Fruit fly (Drosophila melanogaster) whole organism, embryonic: ENCODE data around the gene CG33090.

ENCODE experiments used
- Abd-B ChIP-seq: fragments of 200-800 bp; sonication (Bioruptor generic); optimal IDR thresholded peaks from 2 replicates; lab custom pipeline; 2018; ENCODE audit warnings: missing biosample characterization, mild to moderate bottlenecking, missing genetic modification characterization, moderate library complexity
- Ada2b ChIP-seq: fragments of 200-800 bp; sonication (Bioruptor generic); IDR thresholded peaks from 2 replicates; pipeline ENCODE4 v1.3.6; 2022; ENCODE audit warnings: missing biosample characterization, missing genetic modification characterization
- BEAF-32 ChIP-seq: fragments of 200-800 bp; sonication (Bioruptor generic); optimal IDR thresholded peaks from 3 replicates; lab custom pipeline; 2017; ENCODE audit warnings: missing biosample characterization, missing genetic modification characterization, mild to moderate bottlenecking, moderate library complexity, missing genetic modification reagents
- CG10147 ChIP-seq: fragments of 200-800 bp; sonication (Bioruptor generic); optimal IDR thresholded peaks from 2 replicates; lab custom pipeline; 2019; ENCODE audit warnings: missing biosample characterization, mild to moderate bottlenecking, missing genetic modification characterization, moderate library complexity
- CG11456 ChIP-seq: fragments of 200-800 bp; sonication (Bioruptor generic); IDR thresholded peaks from 3 replicates; pipeline ENCODE4 v1.3.6; 2022; ENCODE audit warnings: missing biosample characterization, missing genetic modification characterization
- CG11504 ChIP-seq: fragments of 200-800 bp; sonication (Bioruptor generic); optimal IDR thresholded peaks from 3 replicates; lab custom pipeline; 2019; ENCODE audit warnings: missing biosample characterization, mild to moderate bottlenecking, missing genetic modification characterization, moderate library complexity
- CG12219 ChIP-seq: fragments of 200-800 bp; sonication (Bioruptor generic); optimal IDR thresholded peaks from 3 replicates; lab custom pipeline; 2018; ENCODE audit warnings: missing biosample characterization, mild to moderate bottlenecking, missing genetic modification characterization
- CG12744 ChIP-seq: fragments of 200-800 bp; sonication (Bioruptor generic); optimal IDR thresholded peaks from 2 replicates; lab custom pipeline; 2016; ENCODE audit warnings: missing biosample characterization, missing genetic modification characterization
- CG13287 ChIP-seq: fragments of 200-800 bp; sonication (Bioruptor generic); IDR thresholded peaks from 2 replicates; pipeline ENCODE4 v1.3.6; 2022; ENCODE audit warnings: missing biosample characterization, missing genetic modification characterization; ENCODE audit not compliant: partially characterized antibody
- CG15073 ChIP-seq: fragments of 200-800 bp; sonication (Bioruptor generic); optimal IDR thresholded peaks from 2 replicates; lab custom pipeline; 2016; ENCODE audit warnings: missing biosample characterization, missing genetic modification characterization
- CG16779 ChIP-seq: fragments of 200-800 bp; sonication (Bioruptor generic); IDR thresholded peaks from 2 replicates; pipeline ENCODE4 v1.3.6; 2022; ENCODE audit warnings: missing biosample characterization, missing genetic modification characterization
- CG16863 ChIP-seq: fragments of 200-800 bp; sonication (Bioruptor generic); optimal IDR thresholded peaks from 3 replicates; lab custom pipeline; 2016; ENCODE audit warnings: missing biosample characterization, missing genetic modification characterization
- CG17361 ChIP-seq: fragments of 200-800 bp; sonication (Bioruptor generic); IDR thresholded peaks from 3 replicates; pipeline ENCODE4 v1.3.6; 2022; ENCODE audit warnings: missing biosample characterization, missing genetic modification characterization
- CG1792 ChIP-seq: fragments of 200-800 bp; sonication (Bioruptor generic); optimal IDR thresholded peaks from 2 replicates; lab custom pipeline; 2016; ENCODE audit warnings: missing biosample characterization, missing genetic modification characterization
- CG1832 ChIP-seq: fragments of 200-800 bp; sonication (Bioruptor generic); optimal IDR thresholded peaks from 2 replicates; lab custom pipeline; 2017; ENCODE audit warnings: missing biosample characterization, mild to moderate bottlenecking, missing genetic modification characterization, inconsistent platforms
- CG2129 ChIP-seq: fragments of 200-800 bp; sonication (Bioruptor generic); IDR thresholded peaks from 2 replicates; pipeline ENCODE4 v1.3.6; 2022; ENCODE audit warnings: missing biosample characterization, missing genetic modification characterization; ENCODE audit not compliant: partially characterized antibody
- CG2889 ChIP-seq: fragments of 200-800 bp; sonication (Bioruptor generic); IDR thresholded peaks from 3 replicates; pipeline ENCODE4 v1.3.6; 2022; ENCODE audit warnings: missing biosample characterization, missing genetic modification characterization
- CG7745 ChIP-seq: fragments of 200-800 bp; sonication (Bioruptor generic); optimal IDR thresholded peaks from 2 replicates; lab custom pipeline; 2018; ENCODE audit warnings: missing biosample characterization, mild to moderate bottlenecking, missing genetic modification characterization, moderate library complexity
- CG8388 ChIP-seq: fragments of 200-800 bp; sonication (Bioruptor generic); optimal IDR thresholded peaks from 2 replicates; lab custom pipeline; 2019; ENCODE audit warnings: missing biosample characterization, mild to moderate bottlenecking, missing genetic modification characterization, moderate library complexity
- CTCF ChIP-seq: fragments of 200-800 bp; sonication (Bioruptor generic); optimal IDR thresholded peaks from 2 replicates; lab custom pipeline; 2017; ENCODE audit warnings: missing biosample characterization, mild to moderate bottlenecking, missing genetic modification characterization, moderate library complexity
- Fer3 ChIP-seq: fragments of 200-800 bp; sonication (Bioruptor generic); optimal IDR thresholded peaks from 2 replicates; lab custom pipeline; 2018; ENCODE audit warnings: missing biosample characterization, mild to moderate bottlenecking, missing genetic modification characterization, moderate library complexity
- HHEX ChIP-seq: fragments of 200-800 bp; sonication (Bioruptor generic); optimal IDR thresholded peaks from 3 replicates; lab custom pipeline; 2017; ENCODE audit warnings: missing biosample characterization, mild to moderate bottlenecking, missing genetic modification characterization, missing genetic modification reagents
- HLH4C ChIP-seq: fragments of 200-800 bp; sonication (Bioruptor generic); IDR thresholded peaks from 3 replicates; pipeline ENCODE4 v1.3.6; 2022; ENCODE audit warnings: missing biosample characterization, missing genetic modification characterization; ENCODE audit not compliant: partially characterized antibody
- Hey ChIP-seq: fragments of 200-800 bp; sonication (Bioruptor generic); optimal IDR thresholded peaks from 3 replicates; lab custom pipeline; 2018; ENCODE audit warnings: missing biosample characterization, mild to moderate bottlenecking, missing genetic modification characterization
- MESR4 ChIP-seq: fragments of 200-800 bp; sonication (Bioruptor generic); optimal IDR thresholded peaks from 2 replicates; lab custom pipeline; 2018; ENCODE audit warnings: missing biosample characterization, mild to moderate bottlenecking, missing genetic modification characterization, moderate library complexity
- Mes4 ChIP-seq: fragments of 200-800 bp; sonication (Bioruptor generic); optimal IDR thresholded peaks from 2 replicates; lab custom pipeline; 2016; ENCODE audit warnings: missing biosample characterization, missing genetic modification characterization
- NC2β ChIP-seq: fragments of 200-800 bp; sonication (Bioruptor generic); optimal IDR thresholded peaks from 2 replicates; lab custom pipeline; 2016; ENCODE audit warnings: missing biosample characterization, missing genetic modification characterization
- Nf-YB ChIP-seq: fragments of 200-800 bp; sonication (Bioruptor generic); optimal IDR thresholded peaks from 3 replicates; lab custom pipeline; 2019; ENCODE audit warnings: missing biosample characterization, mild to moderate bottlenecking, missing genetic modification characterization, moderate library complexity
- PHDP ChIP-seq: fragments of 200-800 bp; sonication (Bioruptor generic); optimal IDR thresholded peaks from 3 replicates; lab custom pipeline; 2018; ENCODE audit warnings: missing biosample characterization, mild to moderate bottlenecking, missing genetic modification characterization, moderate library complexity
- Ravus ChIP-seq: fragments of 200-800 bp; sonication (Bioruptor generic); IDR thresholded peaks from 2 replicates; pipeline ENCODE4 v1.3.6; 2022; ENCODE audit warnings: missing biosample characterization, missing genetic modification characterization
- Spps ChIP-seq: fragments of 200-800 bp; sonication (Bioruptor generic); optimal IDR thresholded peaks from 2 replicates; lab custom pipeline; 2018; ENCODE audit warnings: missing biosample characterization, mild to moderate bottlenecking, missing genetic modification characterization
- Stat92E ChIP-seq, 3 experiments: fragments of >200 bp in 2 of 3; fragments of 200-800 bp in 1 of 3; sonication (Bioruptor generic) in 1 of 3; optimal IDR thresholded peaks; 2 replicates each; lab custom pipeline; 2017 to 2019; ENCODE audit warnings: missing biosample characterization in 3 of 3, missing genetic modification characterization in 3 of 3, mild to moderate bottlenecking in 1 of 3, moderate library complexity in 1 of 3
- chm ChIP-seq: fragments of 200-800 bp; sonication (Bioruptor generic); IDR thresholded peaks from 2 replicates; pipeline ENCODE4 v1.3.6; 2022; ENCODE audit warnings: missing biosample characterization, missing genetic modification characterization
- crp ChIP-seq, 2 experiments: fragments of 200-800 bp; sonication (Bioruptor generic); optimal IDR thresholded peaks; 2 replicates in 1 of 2; 3 replicates in 1 of 2; lab custom pipeline; 2017; ENCODE audit warnings: missing biosample characterization in 2 of 2, missing genetic modification characterization in 2 of 2, mild to moderate bottlenecking in 1 of 2, moderate library complexity in 1 of 2
- eve ChIP-seq, 2 experiments: fragments of >200 bp; optimal IDR thresholded peaks; 2 replicates each; lab custom pipeline; 2017; ENCODE audit warnings: missing biosample characterization in 2 of 2, missing genetic modification characterization in 2 of 2
- fd64A ChIP-seq: fragments of 200-800 bp; sonication (Bioruptor generic); optimal IDR thresholded peaks from 3 replicates; lab custom pipeline; 2018; ENCODE audit warnings: missing biosample characterization, mild to moderate bottlenecking, missing genetic modification characterization
- ftz-f1 ChIP-seq: fragments of 200-800 bp; sonication (Bioruptor generic); optimal IDR thresholded peaks from 2 replicates; lab custom pipeline; 2016; ENCODE audit warnings: missing biosample characterization, missing genetic modification characterization
- gsb ChIP-seq: fragments of 200-800 bp; sonication (Bioruptor generic); IDR thresholded peaks from 2 replicates; pipeline ENCODE4 v1.3.6; 2022; ENCODE audit warnings: missing biosample characterization, missing genetic modification characterization
- her ChIP-seq: fragments of 200-800 bp; sonication (Bioruptor generic); optimal IDR thresholded peaks from 2 replicates; lab custom pipeline; 2016; ENCODE audit warnings: missing biosample characterization, missing genetic modification characterization
- kay ChIP-seq: fragments of 200-800 bp; sonication (Bioruptor generic); optimal IDR thresholded peaks from 2 replicates; lab custom pipeline; 2016; ENCODE audit warnings: missing biosample characterization, missing genetic modification characterization
- pita ChIP-seq: fragments of 200-800 bp; sonication (Bioruptor generic); optimal IDR thresholded peaks from 2 replicates; lab custom pipeline; 2017; ENCODE audit warnings: missing biosample characterization, mild to moderate bottlenecking, missing genetic modification characterization
- ranshi ChIP-seq: fragments of 200-800 bp; sonication (Bioruptor generic); IDR thresholded peaks from 2 replicates; pipeline ENCODE4 v1.3.6; 2022; ENCODE audit warnings: missing biosample characterization, missing genetic modification characterization
- sna ChIP-seq: fragments of 200-800 bp; sonication (Bioruptor generic); IDR thresholded peaks from 2 replicates; pipeline ENCODE4 v1.3.6; 2022; ENCODE audit warnings: missing biosample characterization, missing genetic modification characterization; ENCODE audit not compliant: partially characterized antibody
- so ChIP-seq: fragments of 200-800 bp; sonication (Bioruptor generic); IDR thresholded peaks from 3 replicates; pipeline ENCODE4 v1.3.6; 2022; ENCODE audit warnings: missing biosample characterization, missing genetic modification characterization
- sqz ChIP-seq: fragments of 200-800 bp; sonication (Bioruptor generic); optimal IDR thresholded peaks from 3 replicates; lab custom pipeline; 2018; ENCODE audit warnings: missing biosample characterization, mild to moderate bottlenecking, missing genetic modification characterization
- trh ChIP-seq: fragments of 200-800 bp; sonication (Bioruptor generic); optimal IDR thresholded peaks from 2 replicates; lab custom pipeline; 2016; ENCODE audit warnings: missing biosample characterization, missing genetic modification characterization
- twi ChIP-seq: fragments of 200-800 bp; optimal IDR thresholded peaks from 2 replicates; lab custom pipeline; 2019; ENCODE audit warnings: missing biosample characterization, mild to moderate bottlenecking, missing genetic modification characterization, moderate library complexity
- usp ChIP-seq: fragments of >200 bp; optimal IDR thresholded peaks from 2 replicates; lab custom pipeline; 2017; ENCODE audit warnings: missing biosample characterization, missing genetic modification characterization
- vnd ChIP-seq: fragments of 200-800 bp; sonication (Bioruptor generic); IDR thresholded peaks from 3 replicates; pipeline ENCODE4 v1.3.6; 2022; ENCODE audit warnings: missing biosample characterization, missing genetic modification characterization; ENCODE audit not compliant: partially characterized antibody

CG33090 gene

DNA sequence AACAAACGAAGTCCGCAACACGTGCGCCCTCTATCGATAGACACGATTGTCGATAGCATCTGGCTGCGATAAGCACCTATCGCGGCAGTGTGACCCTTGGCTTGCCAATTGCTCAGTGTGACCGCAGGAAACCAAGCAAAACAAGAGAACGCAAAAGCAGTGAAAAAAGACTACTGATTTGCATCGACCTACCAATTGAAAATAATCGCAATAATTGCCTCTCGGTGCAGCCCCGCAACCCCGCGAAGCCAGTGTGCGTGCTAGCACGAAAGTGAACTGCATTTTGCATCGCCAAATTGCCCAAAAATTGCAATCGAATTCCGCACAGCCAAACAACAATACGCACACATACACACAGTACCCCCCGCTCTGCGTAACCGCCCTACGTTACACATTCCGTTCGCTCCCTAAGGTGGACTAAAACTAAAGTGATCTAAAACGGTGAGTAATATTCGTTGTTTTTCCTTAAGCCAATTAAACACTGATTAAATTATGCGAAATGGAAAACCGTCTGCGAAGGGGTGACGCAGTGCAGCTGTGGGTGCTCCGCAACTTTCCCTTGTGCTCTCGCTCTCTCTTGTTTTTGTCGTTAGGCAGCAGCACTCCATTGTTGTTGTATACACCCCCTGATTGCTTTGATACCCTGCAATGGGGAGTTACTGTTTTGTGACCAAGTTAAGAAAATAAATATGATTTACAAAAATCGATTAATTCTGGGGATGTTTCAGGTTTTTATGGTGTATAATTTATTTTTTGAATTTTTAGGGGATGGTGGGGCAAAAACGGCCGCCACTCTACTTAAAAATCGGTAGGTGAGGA is 21.3 kb downstream of the CG33090 start, which contains the start of gene Rab14 (continued):
- peak; percentile 20 for TF ChIP-seq Abd-B (GFP tag; lab: Kevin White, UChicago)
- TF ChIP-seq Mes4 (GFP tag; lab: Kevin White, UChicago) = peak; percentile 32
- peak; percentile 87 for TF ChIP-seq CG11504 (tag; lab: Kevin White, UChicago)
- TF ChIP-seq Fer3 (tag; lab: Kevin White, UChicago) = peak; percentile 85
- peak in 1 of 2 experiments; percentile 61 for TF ChIP-seq crp (GFP tag; optimal IDR thresholded peaks at IDR 0.05; lab: Kevin White, UChicago)
- TF ChIP-seq CG10147 (GFP tag; lab: Kevin White, UChicago) = peak; percentile 57
- peak; percentile 78 for TF ChIP-seq CG17361 (GFP tag; lab: Robert Waterston, UW)
- TF ChIP-seq twi (tag; lab: Kevin White, UChicago) = peak; percentile 51
- TF ChIP-seq CG12219 = peak; percentile 76
- TF ChIP-seq CG13287 (GFP tag; lab: Robert Waterston, UW) = peak; percentile 88
- peak; percentile 92 for TF ChIP-seq MESR4
- peak; percentile 31 for TF ChIP-seq Spps
- peak; percentile 9 for TF ChIP-seq ftz-f1 (GFP tag; lab: Kevin White, UChicago)
- TF ChIP-seq her (GFP tag; lab: Kevin White, UChicago) = peak; percentile 57
- TF ChIP-seq CTCF = peak; percentile 90
- peak; percentile 44 for TF ChIP-seq NC2β (GFP tag; lab: Kevin White, UChicago)
- TF ChIP-seq sqz (GFP tag; lab: Kevin White, UChicago) = peak; percentile 64
- peak; percentile 34 for TF ChIP-seq CG16863 (GFP tag; lab: Kevin White, UChicago)
- peak; percentile 75 for TF ChIP-seq kay (GFP tag; lab: Kevin White, UChicago)
- TF ChIP-seq CG12744 (GFP tag; lab: Kevin White, UChicago) = peak; percentile 54
- no peak for TF ChIP-seq CG7745 (tag; lab: Kevin White, UChicago)
- no peak for TF ChIP-seq fd64A (GFP tag; lab: Kevin White, UChicago)
- TF ChIP-seq pita (GFP tag; lab: Kevin White, UChicago) = no peak
- peak; percentile 58 for TF ChIP-seq CG2129 (GFP tag; lab: Robert Waterston, UW)
- TF ChIP-seq CG15073 (GFP tag; lab: Kevin White, UChicago) = no peak
- peak; percentile 71 for TF ChIP-seq Nf-YB (GFP tag; lab: Kevin White, UChicago)
- peak; percentile 60 for TF ChIP-seq trh (GFP tag; lab: Kevin White, UChicago)
- TF ChIP-seq CG8388 = peak; percentile 78
- TF ChIP-seq Hey (tag; lab: Kevin White, UChicago) = no peak
- peak; percentile 88 for TF ChIP-seq BEAF-32 (GFP tag; lab: Kevin White, UChicago)
- no peak for TF ChIP-seq eve (GFP tag; optimal IDR thresholded peaks at IDR 0.05; lab: Kevin White, UChicago)
- no peak for TF ChIP-seq usp
- TF ChIP-seq CG1832 = no peak
- peak; percentile 63 for TF ChIP-seq gsb (GFP tag; lab: Robert Waterston, UW)
- peak; percentile 86 for TF ChIP-seq HLH4C
- peak; percentile 77 for TF ChIP-seq ranshi (GFP tag; lab: Robert Waterston, UW)
- TF ChIP-seq PHDP (tag; lab: Kevin White, UChicago) = peak; percentile 89
- TF ChIP-seq CG11456 (GFP tag; lab: Robert Waterston, UW) = peak; percentile 90
- TF ChIP-seq CG2889 (GFP tag; lab: Robert Waterston, UW) = peak; percentile 70
- TF ChIP-seq Ravus (GFP tag; lab: Robert Waterston, UW) = peak; percentile 52
- peak; percentile 84 for TF ChIP-seq sna (GFP tag; lab: Robert Waterston, UW)
- no peak for TF ChIP-seq Stat92E (GFP tag; optimal IDR thresholded peaks at IDR 0.05; lab: Kevin White, UChicago)
- TF ChIP-seq vnd (GFP tag; lab: Robert Waterston, UW) = peak; percentile 84
- TF ChIP-seq Ada2b = peak; percentile 77
- TF ChIP-seq CG1792 = no peak
- TF ChIP-seq so (GFP tag; lab: Robert Waterston, UW) = no peak
- peak; percentile 86 for TF ChIP-seq chm (GFP tag; lab: Robert Waterston, UW)
- peak; percentile 60; the same call in 1 of the 2 replicates for TF ChIP-seq CG16779 (GFP tag; lab: Robert Waterston, UW)
- peak; percentile 81 for TF ChIP-seq HHEX (GFP tag; lab: Kevin White, UChicago)
